Worm (Caenorhabditis elegans) whole organism, mixed stage, embryonic: Measurements from ENCODE around the gene C53C11.4.

ENCODE experiments used
- M03D4.4 ChIP-seq: sonication (generic microtip); optimal IDR thresholded peaks from 2 replicates; lab custom pipeline; 2017; ENCODE audit warnings: mild to moderate bottlenecking, missing genetic modification characterization, missing compliant biosample characterization
- bed-3 ChIP-seq: fragments of 200-800 bp; sonication (Bioruptor generic); optimal IDR thresholded peaks from 3 replicates; lab custom pipeline; 2018; ENCODE audit warnings: mild to moderate bottlenecking, missing genetic modification characterization, moderate library complexity, missing compliant biosample characterization
- blmp-1 ChIP-seq: fragments of 150-350 bp; optimal IDR thresholded peaks from 2 replicates; lab custom pipeline; 2014; ENCODE audit warnings: missing biosample characterization, missing genetic modification characterization
- ceh-39 ChIP-seq: fragments of 150-350 bp; optimal IDR thresholded peaks from 2 replicates; lab custom pipeline; 2014; ENCODE audit warnings: missing biosample characterization, missing genetic modification characterization
- ces-1 ChIP-seq: fragments of 150-350 bp; optimal IDR thresholded peaks from 2 replicates; lab custom pipeline; 2014; ENCODE audit warnings: missing biosample characterization, missing genetic modification reagents, missing genetic modification characterization
- cnd-1 ChIP-seq: fragments of 200-800 bp; sonication (Bioruptor generic); optimal IDR thresholded peaks from 2 replicates; lab custom pipeline; 2018; ENCODE audit warnings: mild to moderate bottlenecking, missing genetic modification characterization, missing compliant biosample characterization
- drap-1 ChIP-seq: fragments of 200-800 bp; sonication (Bioruptor generic); optimal IDR thresholded peaks from 3 replicates; lab custom pipeline; 2018; ENCODE audit warnings: mild to moderate bottlenecking, missing genetic modification characterization, missing compliant biosample characterization
- elt-1 ChIP-seq: sonication (generic microtip); optimal IDR thresholded peaks from 2 replicates; lab custom pipeline; 2017; ENCODE audit warnings: missing genetic modification characterization, mild to moderate bottlenecking, missing compliant biosample characterization, antibody characterized with exemption, moderate library complexity, borderline replicate concordance; ENCODE audit not compliant: insufficient read depth
- elt-3 ChIP-seq: fragments of 150-350 bp; optimal IDR thresholded peaks from 2 replicates; lab custom pipeline; 2014; ENCODE audit warnings: missing biosample characterization, missing genetic modification characterization
- flh-1 ChIP-seq: fragments of 200-800 bp; sonication (Bioruptor generic); optimal IDR thresholded peaks from 2 replicates; lab custom pipeline; 2018; ENCODE audit warnings: mild to moderate bottlenecking, missing genetic modification characterization, moderate library complexity, missing compliant biosample characterization
- ham-2 ChIP-seq: fragments of 200-800 bp; sonication (Bioruptor generic); optimal IDR thresholded peaks from 2 replicates; lab custom pipeline; 2018; ENCODE audit warnings: mild to moderate bottlenecking, missing genetic modification characterization, missing compliant biosample characterization
- hlh-1 ChIP-seq: fragments of 150-350 bp; optimal IDR thresholded peaks from 2 replicates; lab custom pipeline; 2014; ENCODE audit warnings: missing biosample characterization, missing genetic modification reagents, missing genetic modification characterization
- lin-32 ChIP-seq: fragments of 200-800 bp; sonication (Bioruptor generic); optimal IDR thresholded peaks from 2 replicates; lab custom pipeline; 2018; ENCODE audit warnings: mild to moderate bottlenecking, missing genetic modification characterization, missing compliant biosample characterization
- lsy-2 ChIP-seq: fragments of 150-350 bp; optimal IDR thresholded peaks from 2 replicates; lab custom pipeline; 2014; ENCODE audit warnings: missing biosample characterization, missing genetic modification characterization
- mls-2 ChIP-seq: sonication (generic microtip); optimal IDR thresholded peaks from 2 replicates; lab custom pipeline; 2016; ENCODE audit warnings: mild to moderate bottlenecking, missing genetic modification characterization, moderate library complexity, missing compliant biosample characterization
- nhr-12 ChIP-seq: fragments of 150-350 bp; optimal IDR thresholded peaks from 2 replicates; lab custom pipeline; 2014; ENCODE audit warnings: missing biosample characterization, missing genetic modification characterization
- nhr-237 ChIP-seq: fragments of 150-350 bp; optimal IDR thresholded peaks from 2 replicates; lab custom pipeline; 2014; ENCODE audit warnings: missing biosample characterization, missing genetic modification characterization
- nhr-76 ChIP-seq: sonication (generic microtip); optimal IDR thresholded peaks from 2 replicates; lab custom pipeline; 2017; ENCODE audit warnings: missing biosample characterization, missing genetic modification characterization
- pha-4 ChIP-seq: fragments of 150-350 bp; optimal IDR thresholded peaks from 2 replicates; lab custom pipeline; 2018; ENCODE audit warnings: missing biosample characterization, missing genetic modification reagents, missing genetic modification characterization
- sem-2 ChIP-seq: fragments of 200-800 bp; sonication (Bioruptor generic); optimal IDR thresholded peaks from 2 replicates; lab custom pipeline; 2018; ENCODE audit warnings: mild to moderate bottlenecking, missing genetic modification characterization, missing compliant biosample characterization
- snpc-4 ChIP-seq: fragments of 150-350 bp; optimal IDR thresholded peaks from 2 replicates; lab custom pipeline; 2014; ENCODE audit warnings: missing biosample characterization, missing genetic modification characterization
- sptf-1 ChIP-seq: sonication (generic microtip); optimal IDR thresholded peaks from 2 replicates; lab custom pipeline; 2017; ENCODE audit warnings: mild to moderate bottlenecking, missing genetic modification characterization, moderate library complexity, missing compliant biosample characterization
- tbx-8 ChIP-seq: fragments of 200-800 bp; sonication (Bioruptor generic); optimal IDR thresholded peaks from 2 replicates; lab custom pipeline; 2018; ENCODE audit warnings: mild to moderate bottlenecking, missing genetic modification characterization, moderate library complexity, missing compliant biosample characterization
- unc-120 ChIP-seq: sonication (generic microtip); optimal IDR thresholded peaks from 2 replicates; lab custom pipeline; 2017; ENCODE audit warnings: missing genetic modification characterization, missing compliant biosample characterization; ENCODE audit not compliant: poor library complexity, severe bottlenecking
- unc-39 ChIP-seq: fragments of 150-350 bp; optimal IDR thresholded peaks from 2 replicates; lab custom pipeline; 2014; ENCODE audit warnings: missing biosample characterization, missing genetic modification characterization
- zip-8 ChIP-seq: fragments of 150-350 bp; optimal IDR thresholded peaks from 2 replicates; lab custom pipeline; 2014; ENCODE audit warnings: missing biosample characterization, missing genetic modification characterization
- ztf-11 ChIP-seq: fragments of 150-350 bp; optimal IDR thresholded peaks from 2 replicates; lab custom pipeline; 2014; ENCODE audit warnings: missing biosample characterization, missing genetic modification characterization

C53C11.4 gene

ce11 chrX:17333752-17334151 is 23.0 kb downstream of the C53C11.4 start, which contains the start of gene C53C11.5:
TSS of gene C53C11.5 (plus strand) at chrX:17334052.
- no peak for TF ChIP-seq nhr-76
- no peak for TF ChIP-seq sptf-1 (tag; lab: Kevin White, UChicago)

DNA sequence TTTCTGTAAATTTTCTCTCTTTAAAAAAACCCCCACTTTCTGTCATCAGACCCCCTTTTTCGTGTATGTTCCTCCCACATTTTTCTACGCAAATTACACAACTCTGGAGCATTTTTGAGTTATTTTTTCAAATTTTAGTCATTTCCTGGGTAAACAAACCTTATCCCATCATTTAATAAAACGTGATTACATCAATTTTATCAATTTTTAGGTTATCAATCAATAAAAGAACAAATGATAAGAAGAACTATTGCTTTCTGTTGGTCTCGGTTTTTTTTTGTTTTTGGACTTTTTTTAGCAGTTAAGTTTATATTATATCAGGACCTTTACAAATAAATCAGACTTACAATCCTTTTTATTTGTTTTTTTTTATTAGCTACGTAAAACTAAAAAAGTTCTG is 25.6 kb downstream of the C53C11.4 start, which contains the start of gene C53C11.2:
TSS of gene C53C11.2 (plus strand) at position 284 of the 400 bp plus-strand sequence.
- no peak for TF ChIP-seq elt-3 (tag; lab: Kevin White, UChicago)
- TF ChIP-seq zip-8, result no peak

ce11 chrX:17338944-17339343 is 28.2 kb downstream of the C53C11.4 start:
- TF ChIP-seq cnd-1 (tag; lab: Kevin White, UChicago), result no peak
- TF ChIP-seq nhr-76, result no peak
- TF ChIP-seq nhr-12 (tag; lab: Kevin White, UChicago), result no peak
- TF ChIP-seq elt-3 (tag; lab: Kevin White, UChicago), result no peak
- TF ChIP-seq unc-120 (tag; lab: Kevin White, UChicago), result no peak
- TF ChIP-seq lsy-2, result no peak
- TF ChIP-seq mls-2 (tag; lab: Kevin White, UChicago), result no peak
- no peak for TF ChIP-seq ceh-39 (tag; lab: Kevin White, UChicago)
- TF ChIP-seq lin-32 (GFP tag; lab: Kevin White, UChicago), result no peak
- TF ChIP-seq ces-1 (GFP tag; lab: Kevin White, UChicago), result no peak
- TF ChIP-seq hlh-1 (tag; lab: Kevin White, UChicago), result no peak
- TF ChIP-seq ham-2 (GFP tag; lab: Kevin White, UChicago), result no peak
- TF ChIP-seq elt-1 (tag; lab: Kevin White, UChicago), result no peak
- TF ChIP-seq ztf-11, result no peak

DNA sequence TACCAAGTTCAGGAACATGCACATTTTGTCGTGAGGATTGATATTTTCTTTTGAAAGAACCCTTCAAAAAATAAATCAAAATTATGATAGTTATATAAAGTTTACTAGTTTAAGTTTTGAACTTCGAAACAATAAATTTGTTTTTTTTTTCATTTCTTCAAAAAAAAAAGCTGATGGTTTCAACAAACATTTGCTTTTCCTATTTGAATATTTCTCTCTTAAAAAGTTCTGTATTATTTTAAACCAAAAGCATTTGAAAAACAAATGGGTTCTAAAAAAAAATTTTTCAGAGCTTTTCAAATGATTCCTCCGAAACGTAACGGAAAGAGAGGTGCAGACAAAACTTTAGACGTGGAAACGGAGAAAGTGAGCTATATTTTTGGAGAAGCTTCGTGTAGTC is 29.8 kb downstream of the C53C11.4 start, which contains the start of gene C53C11.1:
TSS of gene C53C11.1 (plus strand) at position 301 of the 400 bp plus-strand sequence.
- TF ChIP-seq elt-1 (tag; lab: Kevin White, UChicago) (no peak), blmp-1 (no peak), unc-120 (tag; lab: Kevin White, UChicago) (no peak), hlh-1 (tag; lab: Kevin White, UChicago) (no peak), ces-1 (GFP tag; lab: Kevin White, UChicago) (no peak), flh-1 (GFP tag; lab: Kevin White, UChicago) (no peak), ceh-39 (tag; lab: Kevin White, UChicago) (no peak), unc-39 (no peak), lin-32 (GFP tag; lab: Kevin White, UChicago) (no peak), nhr-237 (tag; lab: Kevin White, UChicago) (no peak), cnd-1 (tag; lab: Kevin White, UChicago) (no peak), zip-8 (no peak), bed-3 (no peak), M03D4.4 (tag; lab: Kevin White, UChicago) (no peak), sem-2 (GFP tag; lab: Kevin White, UChicago) (no peak), drap-1 (GFP tag; lab: Kevin White, UChicago) (no peak), nhr-76 (no peak)

DNA sequence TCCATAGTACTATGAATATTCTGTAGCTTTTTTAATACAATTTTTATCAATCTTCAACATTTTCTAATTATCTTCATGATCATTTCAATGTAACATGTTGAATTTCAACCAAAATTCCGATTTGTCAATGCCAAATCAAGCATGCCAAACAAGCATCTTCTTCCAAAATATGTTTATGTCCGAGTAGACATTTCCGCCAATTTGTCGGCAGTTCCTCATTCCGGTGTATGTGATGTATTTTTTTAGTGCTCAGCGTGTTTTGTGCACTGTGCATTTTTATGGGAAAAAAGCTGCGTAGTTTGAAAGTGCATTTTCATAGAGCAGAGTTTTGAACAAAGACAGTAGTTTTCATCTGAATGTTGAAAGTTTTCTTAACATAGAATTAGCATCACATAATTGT is 38.7 kb downstream of the C53C11.4 start:
- TF ChIP-seq unc-120 (tag; lab: Kevin White, UChicago) (no peak), unc-39 (no peak), pha-4 (tag; lab: Kevin White, UChicago) (no peak), snpc-4 (no peak), sem-2 (GFP tag; lab: Kevin White, UChicago) (no peak)

DNA sequence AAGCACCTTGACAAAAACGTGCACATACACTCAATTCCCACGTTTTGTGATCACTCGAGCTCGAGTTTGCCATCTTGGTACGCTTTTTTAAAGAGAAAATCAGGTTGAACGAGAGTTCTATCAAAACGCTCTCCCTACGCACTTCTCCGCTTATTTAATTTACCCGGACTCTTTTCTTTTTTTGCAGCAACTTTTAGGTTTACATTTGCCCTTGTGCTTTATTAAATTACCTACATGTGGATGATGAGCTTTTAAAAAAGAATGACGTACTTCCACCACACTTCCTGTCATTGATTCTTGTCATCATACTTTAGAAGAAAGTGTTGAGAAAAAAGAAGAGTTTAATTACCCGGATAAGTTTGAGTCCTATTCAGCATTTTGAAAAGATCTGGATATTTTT is 41.4 kb downstream of the C53C11.4 start:
- TF ChIP-seq nhr-76 (no peak), mls-2 (tag; lab: Kevin White, UChicago) (no peak), drap-1 (GFP tag; lab: Kevin White, UChicago) (no peak), ces-1 (GFP tag; lab: Kevin White, UChicago) (peak; percentile 49), lsy-2 (no peak), elt-1 (tag; lab: Kevin White, UChicago) (no peak)

ce11 chrX:17355462-17355861 is 44.8 kb downstream of the C53C11.4 start:
- no peak for TF ChIP-seq tbx-8 (GFP tag; lab: Kevin White, UChicago)
- TF ChIP-seq ces-1 (GFP tag; lab: Kevin White, UChicago), result peak; percentile 57
- TF ChIP-seq, all 35 proteins: peak for 1
